Worm (Caenorhabditis elegans): ENCODE results near the gene F39F10.5.
A peak's percentile ranks its signal among the peaks of the same experiment; 100 is the strongest.
"Not testable (repeated sequence)": the region's sequence is repeated elsewhere in the genome, so short reads cannot be mapped to it uniquely, and the experiment has no call there.

The F39F10.5 gene

ce11 chrX:16913669-16914068 is at the start of gene F39F10.5:
F39F10.5 (minus strand) TSS chrX:16913769.
- TF ChIP-seq tbp1 (GFP tag; optimal IDR thresholded peaks at IDR 0.05); ztf-25 (GFP tag; IDR thresholded peaks at IDR 0.05); lsl-1 (GFP tag; optimal IDR thresholded peaks at IDR 0.05): not testable (repeated sequence)

ce11 chrX:16962640-16963039 is 49.1 kb upstream of the F39F10.5 start:
- 0 out of 2 replicates have a peak, but pooled peaks have one; percentile 7 for TF ChIP-seq zfh-2 (GFP tag; conservative IDR thresholded peaks at IDR 0.05)
- no peak for TF ChIP-seq K12H6.12 (tag; optimal IDR thresholded peaks at IDR 0.05)
- no peak for TF ChIP-seq hlh-12 (tag; optimal IDR thresholded peaks at IDR 0.05)
- TF ChIP-seq B0336.3 (GFP tag; IDR thresholded peaks at IDR 0.05): no peak

ce11 chrX:16961387-16961786 is 47.8 kb upstream of the F39F10.5 start:
- TF ChIP-seq egrh-3 (GFP tag; IDR thresholded peaks at IDR 0.05) (peak; percentile 64), zfh-2 (GFP tag; conservative IDR thresholded peaks at IDR 0.05) (peak; percentile 95), nfya-2 (GFP tag; IDR thresholded peaks at IDR 0.05) (no peak), ceh-27 (GFP tag; optimal IDR thresholded peaks at IDR 0.05) (peak; percentile 92), dox-1 (GFP tag; IDR thresholded peaks at IDR 0.05) (peak; percentile 77), ekl-4 (GFP tag; IDR thresholded peaks at IDR 0.05) (peak; percentile 70), hmg-20 (GFP tag; IDR thresholded peaks at IDR 0.05) (no peak), D2030.7 (GFP tag; IDR thresholded peaks at IDR 0.05) (no peak), sea-2 (GFP tag; IDR thresholded peaks at IDR 0.05) (no peak), snpc-4 (GFP tag; optimal IDR thresholded peaks at IDR 0.05) (no peak), snpc-4 (tag; optimal IDR thresholded peaks at IDR 0.05) (peak in 3 of 4 experiments; percentile 29 to 70 (median 51)), nhr-179 (tag; optimal IDR thresholded peaks at IDR 0.05) (no peak), snpc-1.3 (tag; optimal IDR thresholded peaks at IDR 0.05; ENCODE audit: insufficient read depth) (peak; percentile 29), hlh-12 (tag; optimal IDR thresholded peaks at IDR 0.05) (no peak), lin-40 (tag; optimal IDR thresholded peaks at IDR 0.05) (peak; percentile 81), F49E8.2 (tag; optimal IDR thresholded peaks at IDR 0.05; ENCODE audit: insufficient read depth) (no peak), hrde-1 (tag; optimal IDR thresholded peaks at IDR 0.05; ENCODE audit: borderline replicate concordance) (no peak), tbp1 (GFP tag; optimal IDR thresholded peaks at IDR 0.05) (peak; percentile 57), madf-8 (GFP tag; conservative IDR thresholded peaks at IDR 0.05) (no peak), ets-4 (GFP tag; optimal IDR thresholded peaks at IDR 0.05) (peak; percentile 58), F55B11.4 (tag; optimal IDR thresholded peaks at IDR 0.05; ENCODE audit: borderline replicate concordance, insufficient read depth) (no peak), K11D2.4 (GFP tag; IDR thresholded peaks at IDR 0.05) (peak; percentile 79), Y53F4B.3 (GFP tag; IDR thresholded peaks at IDR 0.05) (no peak), madf-3 (GFP tag; IDR thresholded peaks at IDR 0.05) (0 out of 2 replicates have a peak, but pooled peaks have one; percentile 39), attf-5 (GFP tag; optimal IDR thresholded peaks at IDR 0.05) (peak; percentile 64), lsy-27 (tag; optimal IDR thresholded peaks at IDR 0.05; ENCODE audit: borderline replicate concordance, insufficient read depth) (no peak), lir-1 (GFP tag; conservative IDR thresholded peaks at IDR 0.05) (peak; percentile 98), ztf-25 (GFP tag; IDR thresholded peaks at IDR 0.05) (no peak), nhr-120 (GFP tag; IDR thresholded peaks at IDR 0.05) (0 out of 2 replicates have a peak, but pooled peaks have one; percentile 28), mcd-1 (GFP tag; IDR thresholded peaks at IDR 0.05) (peak; percentile 54), ztf-3 (GFP tag; optimal IDR thresholded peaks at IDR 0.05) (peak; percentile 76), nhr-80 (tag; optimal IDR thresholded peaks at IDR 0.05) (peak; percentile 66), mes-4 (tag; optimal IDR thresholded peaks at IDR 0.05) (no peak), snpc-1.1 (tag; optimal IDR thresholded peaks at IDR 0.05; ENCODE audit: insufficient read depth) (no peak), lin-26 (GFP tag; IDR thresholded peaks at IDR 0.05) (0 out of 2 replicates have a peak, but pooled peaks have one; percentile 39), unc-130 (GFP tag; optimal IDR thresholded peaks at IDR 0.05) (no peak), B0261.1 (tag; optimal IDR thresholded peaks at IDR 0.05) (peak; percentile 13), Y79H2A.3 (GFP tag; conservative IDR thresholded peaks at IDR 0.05) (no peak), bed-1 (GFP tag; IDR thresholded peaks at IDR 0.05) (no peak), dpff-1 (tag; optimal IDR thresholded peaks at IDR 0.05) (no peak)
